Worm (Caenorhabditis elegans) whole organism, L3 larva: ENCODE results near the gene K02D10.3.

Source experiments
- aly-2 ChIP-seq: fragments of 150-350 bp; optimal IDR thresholded peaks from 2 replicates; lab custom pipeline; 2014; ENCODE audit warnings: missing biosample characterization, missing genetic modification characterization
- ama-1 ChIP-seq: fragments of 150-350 bp; optimal IDR thresholded peaks from 2 replicates; lab custom pipeline; 2018
- ceh-28 ChIP-seq: fragments of 150-350 bp; optimal IDR thresholded peaks from 2 replicates; lab custom pipeline; 2014; ENCODE audit warnings: missing biosample characterization, missing genetic modification reagents, missing genetic modification characterization
- elt-2 ChIP-seq: sonication (generic microtip); optimal IDR thresholded peaks from 2 replicates; lab custom pipeline; 2016; ENCODE audit warnings: missing genetic modification reagents, mild to moderate bottlenecking, missing genetic modification characterization, missing compliant biosample characterization
- elt-3 ChIP-seq, 3 experiments: fragments of 150-350 bp in 1 of 3; sonication (generic microtip) in 2 of 3; optimal IDR thresholded peaks; 2 replicates in 2 of 3; 4 replicates in 1 of 3; lab custom pipeline; 2014 to 2017; ENCODE audit warnings: missing biosample characterization in 3 of 3, missing genetic modification characterization in 3 of 3
- fkh-10 ChIP-seq: sonication (generic microtip); optimal IDR thresholded peaks from 2 replicates; lab custom pipeline; 2017; ENCODE audit warnings: missing biosample characterization, missing genetic modification reagents, missing genetic modification characterization
- mml-1 ChIP-seq: fragments of 150-350 bp; sonication (generic microtip); optimal IDR thresholded peaks from 3 replicates; lab custom pipeline; 2014; ENCODE audit warnings: missing biosample characterization, missing genetic modification characterization
- nhr-12 ChIP-seq: fragments of 150-350 bp; optimal IDR thresholded peaks from 2 replicates; lab custom pipeline; 2014; ENCODE audit warnings: missing biosample characterization, missing genetic modification characterization
- nhr-25 ChIP-seq: sonication (generic microtip); optimal IDR thresholded peaks from 2 replicates; lab custom pipeline; 2017; ENCODE audit warnings: missing biosample characterization, missing genetic modification characterization
- nhr-28 ChIP-seq: fragments of 150-350 bp; optimal IDR thresholded peaks from 2 replicates; lab custom pipeline; 2014; ENCODE audit warnings: missing biosample characterization, missing genetic modification characterization
- snpc-4 ChIP-seq: fragments of 150-350 bp; optimal IDR thresholded peaks from 2 replicates; lab custom pipeline; 2014; ENCODE audit warnings: missing biosample characterization, missing genetic modification characterization
- zag-1 ChIP-seq: fragments of 150-350 bp; optimal IDR thresholded peaks from 2 replicates; lab custom pipeline; 2014; ENCODE audit warnings: missing biosample characterization, missing genetic modification characterization
- ztf-4 ChIP-seq: fragments of 150-350 bp; optimal IDR thresholded peaks from 2 replicates; lab custom pipeline; 2014; ENCODE audit warnings: missing biosample characterization, missing genetic modification characterization

- TF ChIP-seq ztf-4 (tag; lab: Kevin White, UChicago) = no peak
- TF ChIP-seq snpc-4 (tag; lab: Kevin White, UChicago) = no peak
- peak; percentile 89 for TF ChIP-seq nhr-25 (tag; lab: Kevin White, UChicago)
- no peak for TF ChIP-seq nhr-28 (tag; lab: Kevin White, UChicago)
- no peak for TF ChIP-seq fkh-10 (GFP tag; lab: Kevin White, UChicago)
- TF ChIP-seq mml-1 (tag; lab: Kevin White, UChicago) = no peak
- no peak for TF ChIP-seq ama-1 (lab: Kevin White, UChicago)
- TF ChIP-seq nhr-12 (tag; lab: Kevin White, UChicago) = no peak
- TF ChIP-seq aly-2 (tag; lab: Kevin White, UChicago) = no peak
- TF ChIP-seq elt-3 (tag; optimal IDR thresholded peaks at IDR 0.05; lab: Kevin White, UChicago) = no peak
- TF ChIP-seq elt-2 = peak; percentile 95
- TF ChIP-seq zag-1 = no peak
- TF ChIP-seq ceh-28 (tag; lab: Kevin White, UChicago) = peak; percentile 35
These were observed 22.3 kb downstream of the K02D10.3 start, which contains the start of gene sma-2 for ce11 chrIII:8749487-8749886.
